Worm (Caenorhabditis elegans) whole organism, L1 larva: ENCODE results near the gene F02C12.3.

Experiments
- C04F5.9 ChIP-seq: sonication (generic microtip); optimal IDR thresholded peaks from 2 replicates; lab custom pipeline; 2016; ENCODE audit warnings: missing genetic modification characterization, missing compliant biosample characterization
- C34B4.2 ChIP-seq: sonication (generic microtip); optimal IDR thresholded peaks from 2 replicates; lab custom pipeline; 2017; ENCODE audit warnings: mild to moderate bottlenecking, missing genetic modification characterization, missing compliant biosample characterization
- Y116A8C.19 ChIP-seq: sonication (generic microtip); optimal IDR thresholded peaks from 2 replicates; lab custom pipeline; 2016; ENCODE audit warnings: missing compliant biosample characterization, missing genetic modification characterization, borderline replicate concordance
- blmp-1 ChIP-seq: fragments of 150-350 bp; optimal IDR thresholded peaks from 2 replicates; lab custom pipeline; 2014; ENCODE audit warnings: missing biosample characterization, missing genetic modification characterization
- ceh-8 ChIP-seq: fragments of 200-800 bp; sonication (Bioruptor generic); optimal IDR thresholded peaks from 2 replicates; lab custom pipeline; 2018; ENCODE audit warnings: mild to moderate bottlenecking, missing genetic modification characterization, moderate library complexity, missing compliant biosample characterization
- ceh-82 ChIP-seq, 3 experiments: fragments of 150-350 bp in 1 of 3; sonication (generic microtip) in 2 of 3; optimal IDR thresholded peaks; 2 replicates each; lab custom pipeline; 2014 to 2017; ENCODE audit warnings: missing biosample characterization in 3 of 3, missing genetic modification characterization in 3 of 3
- ces-1 ChIP-seq: fragments of 150-350 bp; optimal IDR thresholded peaks from 2 replicates; lab custom pipeline; 2014; ENCODE audit warnings: missing biosample characterization, missing genetic modification reagents, missing genetic modification characterization
- efl-1 ChIP-seq, 4 experiments: fragments of 150-350 bp; optimal IDR thresholded peaks in 3 of 4; peaks in 1 of 4; 1 replicate in 1 of 4; 2 replicates in 3 of 4; lab custom pipeline; 2014; ENCODE audit warnings: missing biosample characterization in 2 of 4, missing genetic modification characterization in 2 of 4, missing genetic modification reagents in 2 of 4
- egl-27 ChIP-seq, 2 experiments: fragments of 150-350 bp in 1 of 2; sonication (generic microtip); optimal IDR thresholded peaks; 3 replicates each; lab custom pipeline; 2017 to 2018; ENCODE audit warnings: missing biosample characterization in 2 of 2, missing genetic modification characterization in 2 of 2, missing genetic modification reagents in 2 of 2
- elt-2 ChIP-seq: sonication (generic microtip); optimal IDR thresholded peaks from 2 replicates; lab custom pipeline; 2016; ENCODE audit warnings: missing genetic modification characterization, mild to moderate bottlenecking, inconsistent platforms, missing compliant biosample characterization, missing genetic modification reagents
- ets-5 ChIP-seq: fragments of 200-800 bp; sonication (Bioruptor generic); IDR thresholded peaks from 2 replicates; pipeline ENCODE4 v1.3.6; 2022; ENCODE audit warnings: missing genetic modification characterization, missing compliant biosample characterization
- fkh-4 ChIP-seq: sonication (generic microtip); optimal IDR thresholded peaks from 2 replicates; lab custom pipeline; 2016; ENCODE audit warnings: missing compliant biosample characterization, missing genetic modification characterization, borderline replicate concordance
- fkh-8 ChIP-seq: sonication (generic microtip); optimal IDR thresholded peaks from 2 replicates; lab custom pipeline; 2016; ENCODE audit warnings: mild to moderate bottlenecking, missing genetic modification characterization, missing compliant biosample characterization
- fos-1 ChIP-seq: fragments of 150-350 bp; optimal IDR thresholded peaks from 2 replicates; lab custom pipeline; 2014; ENCODE audit warnings: missing biosample characterization, missing genetic modification characterization
- lin-14 ChIP-seq: fragments of 200-800 bp; sonication (Bioruptor generic); optimal IDR thresholded peaks from 2 replicates; lab custom pipeline; 2018; ENCODE audit warnings: mild to moderate bottlenecking, missing genetic modification characterization, moderate library complexity, missing compliant biosample characterization
- lin-15B ChIP-seq: fragments of 150-350 bp; sonication (generic microtip); optimal IDR thresholded peaks from 3 replicates; lab custom pipeline; 2014; ENCODE audit warnings: missing biosample characterization, missing genetic modification characterization
- lin-35 ChIP-seq, 2 experiments: fragments of 150-350 bp; optimal IDR thresholded peaks; 2 replicates each; lab custom pipeline; 2014; ENCODE audit warnings: missing biosample characterization in 2 of 2, missing genetic modification characterization in 2 of 2, missing genetic modification reagents in 2 of 2
- lir-3 ChIP-seq: sonication (generic microtip); optimal IDR thresholded peaks from 2 replicates; lab custom pipeline; 2016; ENCODE audit warnings: mild to moderate bottlenecking, missing genetic modification characterization, moderate library complexity, missing compliant biosample characterization; ENCODE audit not compliant: poor library complexity
- lsy-2 ChIP-seq, 2 experiments: fragments of 150-350 bp; optimal IDR thresholded peaks; 2 replicates each; lab custom pipeline; 2014; ENCODE audit warnings: missing biosample characterization in 2 of 2, missing genetic modification characterization in 2 of 2
- mab-9 ChIP-seq: fragments of 200-800 bp; sonication (Bioruptor generic); IDR thresholded peaks from 2 replicates; pipeline ENCODE4 v1.3.6; 2022; ENCODE audit warnings: missing genetic modification reagents, missing genetic modification characterization, missing compliant biosample characterization
- mdl-1 ChIP-seq, 2 experiments: fragments of 150-350 bp; optimal IDR thresholded peaks; 2 replicates each; lab custom pipeline; 2014 to 2017; ENCODE audit warnings: missing biosample characterization in 2 of 2, missing genetic modification characterization in 2 of 2, inconsistent platforms in 1 of 2
- mef-2 ChIP-seq: fragments of 150-350 bp; optimal IDR thresholded peaks from 2 replicates; lab custom pipeline; 2014; ENCODE audit warnings: missing biosample characterization, missing genetic modification characterization
- mep-1 ChIP-seq: fragments of 150-350 bp; optimal IDR thresholded peaks from 2 replicates; lab custom pipeline; 2014; ENCODE audit warnings: missing biosample characterization, missing genetic modification characterization
- nhr-19 ChIP-seq: fragments of 200-800 bp; sonication (Bioruptor generic); conservative IDR thresholded peaks from 2 replicates; pipeline ENCODE4 v1.3.6; 2022; ENCODE audit warnings: missing genetic modification characterization, missing compliant biosample characterization
- nhr-20 ChIP-seq: sonication (generic microtip); optimal IDR thresholded peaks from 2 replicates; lab custom pipeline; 2016; ENCODE audit warnings: mild to moderate bottlenecking, missing genetic modification characterization, missing compliant biosample characterization
- nhr-237 ChIP-seq: fragments of 150-350 bp; optimal IDR thresholded peaks from 2 replicates; lab custom pipeline; 2014; ENCODE audit warnings: missing biosample characterization, missing genetic modification characterization
- nhr-71 ChIP-seq: sonication (generic microtip); optimal IDR thresholded peaks from 2 replicates; lab custom pipeline; 2016; ENCODE audit warnings: mild to moderate bottlenecking, missing genetic modification characterization, moderate library complexity, missing compliant biosample characterization
- nhr-77 ChIP-seq: fragments of 150-350 bp; optimal IDR thresholded peaks from 2 replicates; lab custom pipeline; 2014; ENCODE audit warnings: missing biosample characterization, missing genetic modification characterization
- nhr-85 ChIP-seq: sonication (generic microtip); peaks from one replicate; lab custom pipeline; 2016; ENCODE audit warnings: missing genetic modification characterization, inconsistent platforms, missing compliant biosample characterization
- rnt-1 ChIP-seq: sonication (generic microtip); optimal IDR thresholded peaks from 2 replicates; lab custom pipeline; 2016; ENCODE audit warnings: mild to moderate bottlenecking, missing genetic modification characterization, moderate library complexity, missing compliant biosample characterization
- snpc-4 ChIP-seq: fragments of 150-350 bp; optimal IDR thresholded peaks from 2 replicates; lab custom pipeline; 2014; ENCODE audit warnings: missing biosample characterization, missing genetic modification characterization
- snu-23 ChIP-seq: sonication (generic microtip); optimal IDR thresholded peaks from 2 replicates; lab custom pipeline; 2016; ENCODE audit warnings: missing genetic modification characterization, missing compliant biosample characterization
- sptf-1 ChIP-seq: fragments of 150-350 bp; optimal IDR thresholded peaks from 2 replicates; lab custom pipeline; 2014; ENCODE audit warnings: missing biosample characterization, missing genetic modification characterization
- tbx-2 ChIP-seq: sonication (generic microtip); optimal IDR thresholded peaks from 2 replicates; lab custom pipeline; 2016; ENCODE audit warnings: missing genetic modification characterization, missing compliant biosample characterization
- unc-130 ChIP-seq: fragments of 150-350 bp; optimal IDR thresholded peaks from 2 replicates; lab custom pipeline; 2017; ENCODE audit warnings: missing biosample characterization, missing genetic modification characterization, inconsistent platforms
- unc-30 ChIP-seq: sonication (generic microtip); optimal IDR thresholded peaks from 2 replicates; lab custom pipeline; 2017; ENCODE audit warnings: missing biosample characterization, missing genetic modification characterization
- unc-62 ChIP-seq: fragments of 150-350 bp; optimal IDR thresholded peaks from 2 replicates; lab custom pipeline; 2014; ENCODE audit warnings: missing biosample characterization, missing genetic modification reagents, missing genetic modification characterization
- unc-86 ChIP-seq: sonication (generic microtip); optimal IDR thresholded peaks from 2 replicates; lab custom pipeline; 2016; ENCODE audit warnings: missing genetic modification characterization, missing compliant biosample characterization
- vab-15 ChIP-seq: sonication (generic microtip); optimal IDR thresholded peaks from 2 replicates; lab custom pipeline; 2017; ENCODE audit warnings: missing genotype, mild to moderate bottlenecking, missing genetic modification characterization, missing compliant biosample characterization

The F02C12.3 gene

ce11 chrX:13399221-13399620 lies 2.4 kb downstream of the F02C12.3 start, which contains the start of gene F02C12.2:
Gene F02C12.2, minus strand, starts transcription at chrX:13399321.
- TF ChIP-seq unc-86 (tag; lab: Kevin White, UChicago) (no peak), fkh-8 (tag; lab: Kevin White, UChicago) (peak; percentile 53), C04F5.9 (no peak)

DNA sequence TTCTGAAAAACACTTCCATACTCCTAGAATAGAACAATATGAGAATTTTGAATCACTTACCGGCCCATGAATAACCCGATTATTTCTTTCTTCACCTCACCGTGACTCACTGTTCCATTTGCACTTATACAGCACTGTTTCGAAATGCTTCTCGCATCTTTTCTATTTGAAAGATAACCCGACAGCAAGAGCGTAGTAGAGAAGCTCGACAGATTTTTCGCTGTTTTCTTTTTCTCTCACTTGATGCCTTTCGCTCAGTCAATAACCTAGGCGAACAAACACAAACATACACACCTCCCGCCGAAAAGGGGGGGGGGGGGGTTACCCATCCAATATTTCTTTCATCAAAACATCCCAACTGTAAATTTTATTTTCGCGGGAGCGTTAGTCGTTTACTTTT lies 4.5 kb downstream of the F02C12.3 start:
- TF ChIP-seq mef-2 (no peak), lir-3 (tag; lab: Kevin White, UChicago) (no peak), nhr-237 (tag; lab: Kevin White, UChicago) (no peak), fkh-4 (tag; lab: Kevin White, UChicago) (no peak), unc-62 (GFP tag; lab: Kevin White, UChicago) (no peak), ceh-8 (GFP tag; lab: Kevin White, UChicago) (no peak), elt-2 (tag; lab: Kevin White, UChicago) (peak; percentile 4), sptf-1 (tag; lab: Kevin White, UChicago) (no peak), lin-15B (tag; lab: Kevin White, UChicago) (no peak), nhr-20 (tag; lab: Kevin White, UChicago) (peak; percentile 35), lsy-2 (tag; optimal IDR thresholded peaks at IDR 0.05; lab: Kevin White, UChicago) (no peak), egl-27 (tag; optimal IDR thresholded peaks at IDR 0.05; lab: Kevin White, UChicago) (no peak), ces-1 (GFP tag; lab: Kevin White, UChicago) (no peak), snu-23 (peak; percentile 4), tbx-2 (tag; lab: Kevin White, UChicago) (no peak), unc-86 (tag; lab: Kevin White, UChicago) (no peak), lin-14 (GFP tag; lab: Kevin White, UChicago) (peak; percentile 42), C34B4.2 (tag; lab: Kevin White, UChicago) (no peak), rnt-1 (tag; lab: Kevin White, UChicago) (peak; percentile 4), efl-1 (optimal IDR thresholded peaks at IDR 0.05; lab: Kevin White, UChicago) (peak in 1 of 2 experiments; percentile 4), efl-1 (GFP tag; optimal IDR thresholded peaks at IDR 0.05 in 1 of 2; lab: Kevin White, UChicago) (peak in 1 of 2 experiments; percentile 15), nhr-77 (tag; lab: Kevin White, UChicago) (peak; percentile 40), mdl-1 (tag; optimal IDR thresholded peaks at IDR 0.05; lab: Kevin White, UChicago) (no peak), blmp-1 (peak; percentile 68), fos-1 (tag; lab: Kevin White, UChicago) (no peak)

DNA sequence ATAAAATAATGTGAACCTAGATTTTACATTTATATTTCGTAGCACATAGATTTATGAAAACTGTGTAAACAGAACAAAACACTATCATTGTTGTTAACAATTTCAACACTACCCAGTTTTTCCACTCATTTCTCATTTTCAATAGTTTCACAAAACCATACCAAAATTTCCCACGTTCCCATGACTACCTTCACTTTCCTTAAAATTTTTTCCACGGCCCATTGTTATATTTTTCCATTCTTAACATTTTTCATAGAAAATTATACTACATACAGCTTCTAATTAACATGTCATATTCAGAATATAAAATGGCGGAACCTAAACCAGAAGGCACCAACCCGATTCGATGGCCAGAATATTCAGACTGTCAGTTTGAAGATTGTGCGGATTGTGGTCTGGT lies 5.0 kb downstream of the F02C12.3 start, which contains the start of gene F02C12.1:
F02C12.1 (plus strand) TSS at position 301 of the 400 bp plus-strand sequence.
- TF ChIP-seq egl-27 (tag; optimal IDR thresholded peaks at IDR 0.05; lab: Kevin White, UChicago): no peak
- no peak for TF ChIP-seq mep-1 (tag; lab: Kevin White, UChicago)
- TF ChIP-seq ceh-82 (tag; optimal IDR thresholded peaks at IDR 0.05; lab: Kevin White, UChicago): no peak
- TF ChIP-seq unc-30 (tag; lab: Kevin White, UChicago): no peak
- TF ChIP-seq unc-130 (tag; lab: Kevin White, UChicago): no peak
- TF ChIP-seq ets-5 (GFP tag; lab: Robert Waterston, UW): no peak
- TF ChIP-seq C34B4.2 (tag; lab: Kevin White, UChicago): no peak
- TF ChIP-seq vab-15: no peak
- no peak for TF ChIP-seq fkh-4 (tag; lab: Kevin White, UChicago)
- TF ChIP-seq mab-9 (GFP tag; lab: Robert Waterston, UW): no peak
- TF ChIP-seq snpc-4: no peak

- peak; percentile 46 for TF ChIP-seq nhr-20 (tag; lab: Kevin White, UChicago)
- TF ChIP-seq Y116A8C.19: no peak
- TF ChIP-seq elt-2 (tag; lab: Kevin White, UChicago): peak; percentile 15
- TF ChIP-seq lin-14 (GFP tag; lab: Kevin White, UChicago): peak; percentile 35
- peak; percentile 1 for TF ChIP-seq nhr-71 (tag; lab: Kevin White, UChicago)
- 0 out of 2 replicates have a peak, but pooled peaks have one; percentile 18 for TF ChIP-seq nhr-19
- no peak for TF ChIP-seq fos-1 (tag; lab: Kevin White, UChicago)
- TF ChIP-seq lin-35 (GFP tag; optimal IDR thresholded peaks at IDR 0.05; lab: Kevin White, UChicago): no peak
- peak; percentile 23 for TF ChIP-seq nhr-85 (tag; lab: Kevin White, UChicago)
These were observed 12.8 kb downstream of the F02C12.3 start, which contains the start of the genes cyp-13B1 and C29F7.1 for ce11 chrX:13409543-13409942. Gene cyp-13B1, minus strand, starts transcription at chrX:13409643. Gene C29F7.1, plus strand, starts transcription at chrX:13409936.
